Worm (Caenorhabditis elegans): ENCODE measurements around the gene hcp-3.
A peak's percentile ranks its signal among the peaks of the same experiment; 100 is the strongest.

The hcp-3 gene

DNA sequence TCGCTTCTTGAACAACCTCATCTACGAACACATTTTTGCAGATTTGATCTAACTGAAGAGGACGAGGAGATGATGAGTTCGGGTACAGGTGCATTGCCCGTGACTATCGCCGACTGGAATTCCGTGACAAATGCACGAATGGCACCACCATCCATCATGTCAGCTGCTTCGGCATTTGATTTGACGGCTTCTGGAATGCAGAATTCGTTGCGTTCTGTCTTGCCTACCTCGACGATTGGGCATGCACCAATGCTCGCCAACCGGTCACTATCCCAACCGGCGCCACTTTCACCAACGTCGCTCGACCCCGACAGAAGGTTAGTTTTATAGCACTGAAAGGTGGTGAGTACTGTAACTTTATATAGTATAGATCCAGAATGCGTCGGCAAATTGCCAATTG is 7.2 kb upstream of the hcp-3 start:
- TF ChIP-seq F37D6.2 (tag; optimal IDR thresholded peaks at IDR 0.05), result no peak
- peak; percentile 75 for TF ChIP-seq aha-1 (tag)
- no peak for TF ChIP-seq lin-13 (GFP tag; optimal IDR thresholded peaks at IDR 0.05)
- TF ChIP-seq set-16 (GFP tag; IDR thresholded peaks at IDR 0.05), result peak; percentile 45
- 0 out of 2 replicates have a peak, but pooled peaks have one; percentile 22 for TF ChIP-seq dmd-8 (GFP tag; IDR thresholded peaks at IDR 0.05)
- peak in 1 of 2 experiments; percentile 33 for TF ChIP-seq unc-62 (GFP tag; optimal IDR thresholded peaks at IDR 0.05 in 1 of 2)
- TF ChIP-seq unc-62 (tag; optimal IDR thresholded peaks at IDR 0.05), result no peak

DNA sequence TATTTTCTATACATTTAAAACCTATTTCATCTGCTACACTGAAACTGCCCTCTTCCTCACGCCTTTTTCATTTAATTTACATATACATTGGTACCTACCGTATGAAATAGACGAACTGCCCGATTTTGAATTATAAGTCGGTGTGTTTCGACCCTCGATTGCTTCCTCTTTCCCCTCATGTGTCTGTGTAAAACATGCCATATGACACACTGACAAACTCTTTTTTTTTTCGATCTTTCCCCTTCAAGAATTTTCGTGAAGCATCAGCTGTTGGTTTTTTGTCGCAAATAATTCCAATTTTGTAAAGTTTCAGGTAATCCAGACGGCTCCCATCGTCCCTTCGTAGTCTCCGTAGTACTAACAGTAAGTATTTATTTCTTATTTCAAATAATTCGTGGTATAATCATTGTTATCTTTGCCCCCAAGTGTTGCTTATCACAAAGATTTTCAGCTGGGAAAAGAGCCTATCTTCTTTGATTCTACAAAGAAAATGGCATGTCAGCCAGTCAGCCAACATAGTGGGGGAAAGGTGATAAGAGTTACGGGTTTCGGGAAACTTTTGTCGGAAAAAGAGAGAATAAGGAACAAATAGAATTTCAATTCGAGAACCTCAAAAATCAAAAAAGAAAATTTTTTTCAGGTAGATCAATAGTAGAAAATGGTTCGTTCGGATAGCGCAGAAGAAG is 5.7 kb upstream of the hcp-3 start:
- TF ChIP-seq Y105C5A.15 (GFP tag; IDR thresholded peaks at IDR 0.05) (no peak), lin-39 (tag; optimal IDR thresholded peaks at IDR 0.05) (no peak), arid-1 (GFP tag; conservative IDR thresholded peaks at IDR 0.05) (no peak), F44E2.7 (GFP tag; IDR thresholded peaks at IDR 0.05) (no peak), mxl-2 (GFP tag; conservative IDR thresholded peaks at IDR 0.05) (no peak), lin-15B (tag; optimal IDR thresholded peaks at IDR 0.05) (no peak), nhr-102 (tag; optimal IDR thresholded peaks at IDR 0.05) (no peak), zag-1 (tag; optimal IDR thresholded peaks at IDR 0.05) (no peak), snpc-4 (tag; optimal IDR thresholded peaks at IDR 0.05) (no peak), F49E8.2 (tag; optimal IDR thresholded peaks at IDR 0.05; ENCODE audit: borderline replicate concordance) (no peak), lin-13 (GFP tag; optimal IDR thresholded peaks at IDR 0.05) (no peak), egl-43 (GFP tag; IDR thresholded peaks at IDR 0.05) (no peak), dmd-8 (GFP tag; IDR thresholded peaks at IDR 0.05) (no peak), nhr-48 (tag; optimal IDR thresholded peaks at IDR 0.05) (no peak), hif-1 (tag; optimal IDR thresholded peaks at IDR 0.05) (no peak), spr-1 (tag; optimal IDR thresholded peaks at IDR 0.05) (no peak), ces-1 (GFP tag; optimal IDR thresholded peaks at IDR 0.05) (no peak), nhr-77 (tag; optimal IDR thresholded peaks at IDR 0.05) (peak; percentile 42), fos-1 (tag; optimal IDR thresholded peaks at IDR 0.05) (no peak), mes-2 (tag; optimal IDR thresholded peaks at IDR 0.05; ENCODE audit: poor library complexity, severe bottlenecking) (peak; percentile 11), dve-1 (tag; optimal IDR thresholded peaks at IDR 0.05; ENCODE audit: insufficient read depth) (peak; percentile 57), ztf-11 (tag; optimal IDR thresholded peaks at IDR 0.05) (no peak), jun-1 (tag; optimal IDR thresholded peaks at IDR 0.05) (no peak), nhr-10 (tag; optimal IDR thresholded peaks at IDR 0.05) (no peak), zip-2 (tag; optimal IDR thresholded peaks at IDR 0.05) (no peak), lsy-2 (tag; optimal IDR thresholded peaks at IDR 0.05) (peak in 1 of 2 experiments; percentile 28), cey-2 (tag; optimal IDR thresholded peaks at IDR 0.05; ENCODE audit: borderline replicate concordance, insufficient read depth) (no peak), tag-97 (GFP tag; IDR thresholded peaks at IDR 0.05) (no peak), zfp-2 (tag; optimal IDR thresholded peaks at IDR 0.05) (no peak), nhr-28 (tag; optimal IDR thresholded peaks at IDR 0.05) (peak; percentile 77), nhr-76 (tag; optimal IDR thresholded peaks at IDR 0.05) (no peak), ceh-82 (tag; optimal IDR thresholded peaks at IDR 0.05) (no peak), pqm-1 (tag; optimal IDR thresholded peaks at IDR 0.05) (peak; percentile 87), daf-19 (GFP tag; conservative IDR thresholded peaks at IDR 0.05) (no peak), mdt-29 (GFP tag; IDR thresholded peaks at IDR 0.05) (no peak), lin-29 (GFP tag; IDR thresholded peaks at IDR 0.05) (no peak), nhr-11 (tag; optimal IDR thresholded peaks at IDR 0.05) (no peak), Y75B8A.6 (GFP tag; IDR thresholded peaks at IDR 0.05) (no peak), aly-2 (tag; optimal IDR thresholded peaks at IDR 0.05) (no peak), daf-16 (GFP tag; optimal IDR thresholded peaks at IDR 0.05) (no peak), daf-16 (tag; optimal IDR thresholded peaks at IDR 0.05) (peak; percentile 84), unc-62 (GFP tag; optimal IDR thresholded peaks at IDR 0.05 in 1 of 2) (no peak), unc-62 (tag; optimal IDR thresholded peaks at IDR 0.05) (no peak), nhr-25 (tag; optimal IDR thresholded peaks at IDR 0.05; ENCODE audit: borderline replicate concordance, insufficient read depth) (no peak), zip-11 (GFP tag; IDR thresholded peaks at IDR 0.05) (no peak), lin-38 (GFP tag; IDR thresholded peaks at IDR 0.05) (no peak)
